Fruit fly (Drosophila melanogaster) whole organism, embryonic: ENCODE measurements around the gene CG17108.

Experiments
- ATbp ChIP-seq: fragments of 200-800 bp; sonication (Bioruptor generic); optimal IDR thresholded peaks from 2 replicates; lab custom pipeline; 2017; ENCODE audit warnings: missing biosample characterization, mild to moderate bottlenecking, missing genetic modification characterization, missing genetic modification reagents
- CG10959 ChIP-seq: fragments of 200-800 bp; sonication (Bioruptor generic); IDR thresholded peaks from 2 replicates; pipeline ENCODE4 v1.3.6; 2022; ENCODE audit warnings: missing biosample characterization, missing genetic modification characterization
- CG12071 ChIP-seq: fragments of 200-800 bp; sonication (Bioruptor generic); optimal IDR thresholded peaks from 3 replicates; lab custom pipeline; 2018; ENCODE audit warnings: missing biosample characterization, mild to moderate bottlenecking, missing genetic modification characterization
- CG14014 ChIP-seq: fragments of 200-800 bp; sonication (Bioruptor generic); IDR thresholded peaks from 2 replicates; pipeline ENCODE4 v1.3.6; 2022; ENCODE audit warnings: missing biosample characterization, missing genetic modification characterization
- CG14965 ChIP-seq: fragments of 200-800 bp; sonication (Bioruptor generic); optimal IDR thresholded peaks from 2 replicates; lab custom pipeline; 2016; ENCODE audit warnings: missing biosample characterization, missing genetic modification characterization, borderline replicate concordance
- CG15696 ChIP-seq: fragments of 200-800 bp; sonication (Bioruptor generic); optimal IDR thresholded peaks from 2 replicates; lab custom pipeline; 2019; ENCODE audit warnings: missing biosample characterization, mild to moderate bottlenecking, missing genetic modification characterization, moderate library complexity
- CG1602 ChIP-seq: fragments of 200-800 bp; sonication (Bioruptor generic); optimal IDR thresholded peaks from 3 replicates; lab custom pipeline; 2016; ENCODE audit warnings: missing biosample characterization, missing genetic modification characterization
- CG17186 ChIP-seq: fragments of 200-800 bp; sonication (Bioruptor generic); optimal IDR thresholded peaks from 3 replicates; lab custom pipeline; 2017; ENCODE audit warnings: missing biosample characterization, missing genetic modification reagents, missing genetic modification characterization
- CG30431 ChIP-seq: fragments of 200-800 bp; sonication (Bioruptor generic); optimal IDR thresholded peaks from 2 replicates; lab custom pipeline; 2017; ENCODE audit warnings: missing biosample characterization, missing genetic modification characterization
- CG31388 ChIP-seq: fragments of 200-800 bp; sonication (Bioruptor generic); optimal IDR thresholded peaks from 2 replicates; lab custom pipeline; 2016; ENCODE audit warnings: missing biosample characterization, missing genetic modification characterization
- CG3281 ChIP-seq: fragments of 200-800 bp; sonication (Bioruptor generic); optimal IDR thresholded peaks from 3 replicates; lab custom pipeline; 2017; ENCODE audit warnings: missing biosample characterization, mild to moderate bottlenecking, missing genetic modification characterization
- CG42726 ChIP-seq: fragments of 200-800 bp; sonication (Bioruptor generic); IDR thresholded peaks from 2 replicates; pipeline ENCODE4 v1.3.6; 2022; ENCODE audit warnings: missing biosample characterization, missing genetic modification characterization; ENCODE audit not compliant: partially characterized antibody
- CG4328 ChIP-seq: fragments of 200-800 bp; sonication (Bioruptor generic); optimal IDR thresholded peaks from 3 replicates; lab custom pipeline; 2017; ENCODE audit warnings: missing biosample characterization, missing genetic modification reagents, missing genetic modification characterization
- CG5245 ChIP-seq: fragments of 200-800 bp; sonication (Bioruptor generic); optimal IDR thresholded peaks from 3 replicates; lab custom pipeline; 2016; ENCODE audit warnings: missing biosample characterization, missing genetic modification characterization
- CG5953 ChIP-seq: fragments of 200-800 bp; sonication (Bioruptor generic); IDR thresholded peaks from 2 replicates; pipeline ENCODE4 v1.3.6; 2022; ENCODE audit warnings: missing biosample characterization, missing genetic modification characterization
- CG7357 ChIP-seq: fragments of 200-800 bp; sonication (Bioruptor generic); IDR thresholded peaks from 3 replicates; pipeline ENCODE4 v1.3.6; 2022; ENCODE audit warnings: missing biosample characterization, missing genetic modification characterization
- CG8944 ChIP-seq: fragments of 200-800 bp; sonication (Bioruptor generic); optimal IDR thresholded peaks from 3 replicates; lab custom pipeline; 2016; ENCODE audit warnings: missing biosample characterization, missing genetic modification characterization
- CG9437 ChIP-seq: fragments of 200-800 bp; sonication (Bioruptor generic); optimal IDR thresholded peaks from 2 replicates; lab custom pipeline; 2018; ENCODE audit warnings: missing biosample characterization, mild to moderate bottlenecking, missing genetic modification characterization
- CG9727 ChIP-seq: fragments of 200-800 bp; sonication (Bioruptor generic); optimal IDR thresholded peaks from 3 replicates; lab custom pipeline; 2017; ENCODE audit warnings: missing biosample characterization, mild to moderate bottlenecking, missing genetic modification characterization
- CG9817 ChIP-seq: fragments of 200-800 bp; sonication (Bioruptor generic); optimal IDR thresholded peaks from 2 replicates; lab custom pipeline; 2018; ENCODE audit warnings: missing biosample characterization, mild to moderate bottlenecking, missing genetic modification characterization, moderate library complexity
- CG9932 ChIP-seq: fragments of 200-800 bp; sonication (Bioruptor generic); IDR thresholded peaks from 2 replicates; pipeline ENCODE4 v1.3.6; 2022; ENCODE audit warnings: missing biosample characterization, missing genetic modification characterization
- Dip3 ChIP-seq: fragments of 200-800 bp; sonication (Bioruptor generic); optimal IDR thresholded peaks from 3 replicates; lab custom pipeline; 2016; ENCODE audit warnings: missing biosample characterization, missing genetic modification characterization
- Dref ChIP-seq: fragments of 200-800 bp; sonication (Bioruptor generic); IDR thresholded peaks from 2 replicates; pipeline ENCODE4 v1.3.6; 2022; ENCODE audit warnings: missing biosample characterization, missing genetic modification characterization
- Eip74EF ChIP-seq, 2 experiments: fragments of 200-800 bp in 1 of 2; fragments of >200 bp in 1 of 2; sonication (Bioruptor generic) in 1 of 2; optimal IDR thresholded peaks; 2 replicates each; lab custom pipeline; 2017 to 2019; ENCODE audit warnings: missing biosample characterization in 2 of 2, missing genetic modification characterization in 2 of 2, mild to moderate bottlenecking in 1 of 2, moderate library complexity in 1 of 2
- Fer1 ChIP-seq: fragments of 200-800 bp; sonication (Bioruptor generic); optimal IDR thresholded peaks from 2 replicates; lab custom pipeline; 2017; ENCODE audit warnings: missing biosample characterization, mild to moderate bottlenecking, missing genetic modification characterization
- Hey ChIP-seq: fragments of 200-800 bp; sonication (Bioruptor generic); optimal IDR thresholded peaks from 3 replicates; lab custom pipeline; 2018; ENCODE audit warnings: missing biosample characterization, mild to moderate bottlenecking, missing genetic modification characterization
- Ptx1 ChIP-seq: fragments of 200-800 bp; sonication (Bioruptor generic); IDR thresholded peaks from 2 replicates; pipeline ENCODE4 v1.3.6; 2022; ENCODE audit warnings: missing biosample characterization, missing genetic modification characterization
- Ssrp ChIP-seq: fragments of 200-800 bp; sonication (Bioruptor generic); optimal IDR thresholded peaks from 2 replicates; lab custom pipeline; 2018; ENCODE audit warnings: missing biosample characterization, mild to moderate bottlenecking, missing genetic modification characterization, moderate library complexity
- Usf ChIP-seq: fragments of 200-800 bp; sonication (Bioruptor generic); optimal IDR thresholded peaks from 2 replicates; lab custom pipeline; 2017; ENCODE audit warnings: missing genotype, missing biosample characterization, missing genetic modification characterization
- bigmax ChIP-seq: fragments of 200-800 bp; sonication (Bioruptor generic); optimal IDR thresholded peaks from 2 replicates; lab custom pipeline; 2018; ENCODE audit warnings: missing biosample characterization, mild to moderate bottlenecking, missing genetic modification characterization
- bsh ChIP-seq, 2 experiments: fragments of 200-800 bp; sonication (Bioruptor generic); optimal IDR thresholded peaks; 2 replicates each; lab custom pipeline; 2017 to 2018; ENCODE audit warnings: mild to moderate bottlenecking in 2 of 2, missing biosample characterization in 2 of 2, missing genetic modification characterization in 2 of 2, moderate library complexity in 1 of 2
- croc ChIP-seq: fragments of 200-800 bp; sonication (Bioruptor generic); conservative IDR thresholded peaks from 3 replicates; pipeline ENCODE4 v1.3.6; 2022; ENCODE audit warnings: missing biosample characterization, missing genetic modification characterization
- crp ChIP-seq, 2 experiments: fragments of 200-800 bp; sonication (Bioruptor generic); optimal IDR thresholded peaks; 2 replicates in 1 of 2; 3 replicates in 1 of 2; lab custom pipeline; 2017; ENCODE audit warnings: missing biosample characterization in 2 of 2, missing genetic modification characterization in 2 of 2, mild to moderate bottlenecking in 1 of 2, moderate library complexity in 1 of 2
- dmrt11E ChIP-seq: fragments of 200-800 bp; sonication (Bioruptor generic); optimal IDR thresholded peaks from 3 replicates; lab custom pipeline; 2018; ENCODE audit warnings: missing biosample characterization, mild to moderate bottlenecking, missing genetic modification characterization, moderate library complexity
- fd102C ChIP-seq: fragments of 200-800 bp; sonication (Bioruptor generic); optimal IDR thresholded peaks from 2 replicates; lab custom pipeline; 2018; ENCODE audit warnings: missing biosample characterization, mild to moderate bottlenecking, missing genetic modification characterization, moderate library complexity
- fru ChIP-seq: fragments of >200 bp; optimal IDR thresholded peaks from 2 replicates; lab custom pipeline; 2017
- gce ChIP-seq: fragments of 200-800 bp; sonication (Bioruptor generic); IDR thresholded peaks from 3 replicates; pipeline ENCODE4 v1.3.6; 2022; ENCODE audit warnings: missing biosample characterization, missing genetic modification characterization
- gt ChIP-seq: fragments of 200-800 bp; sonication (Bioruptor generic); IDR thresholded peaks from 2 replicates; pipeline ENCODE4 v1.3.6; 2022; ENCODE audit warnings: missing biosample characterization, missing genetic modification characterization
- hb ChIP-seq: fragments of 200-800 bp; sonication (Bioruptor generic); IDR thresholded peaks from 3 replicates; pipeline ENCODE4 v1.3.6; 2022; ENCODE audit warnings: missing biosample characterization, missing genetic modification characterization; ENCODE audit not compliant: partially characterized antibody
- lilli ChIP-seq: fragments of 200-800 bp; sonication (Bioruptor generic); optimal IDR thresholded peaks from 3 replicates; lab custom pipeline; 2016; ENCODE audit warnings: missing biosample characterization, missing genetic modification characterization
- luna ChIP-seq: fragments of 200-800 bp; sonication (Bioruptor generic); optimal IDR thresholded peaks from 2 replicates; lab custom pipeline; 2016; ENCODE audit warnings: missing biosample characterization, missing genetic modification characterization
- nmo ChIP-seq: fragments of 200-800 bp; sonication (Bioruptor generic); optimal IDR thresholded peaks from 2 replicates; lab custom pipeline; 2018; ENCODE audit warnings: missing biosample characterization, mild to moderate bottlenecking, missing genetic modification characterization, moderate library complexity
- run ChIP-seq: fragments of 200-800 bp; sonication (Bioruptor generic); optimal IDR thresholded peaks from 3 replicates; lab custom pipeline; 2018; ENCODE audit warnings: missing biosample characterization, mild to moderate bottlenecking, missing genetic modification characterization
- sd ChIP-seq: fragments of 200-800 bp; sonication (Bioruptor generic); optimal IDR thresholded peaks from 3 replicates; lab custom pipeline; 2018; ENCODE audit warnings: missing biosample characterization, mild to moderate bottlenecking, missing genetic modification characterization, moderate library complexity
- sqz ChIP-seq: fragments of 200-800 bp; sonication (Bioruptor generic); optimal IDR thresholded peaks from 3 replicates; lab custom pipeline; 2018; ENCODE audit warnings: missing biosample characterization, mild to moderate bottlenecking, missing genetic modification characterization
- unpg ChIP-seq: fragments of 200-800 bp; sonication (Bioruptor generic); optimal IDR thresholded peaks from 3 replicates; lab custom pipeline; 2018; ENCODE audit warnings: missing biosample characterization, mild to moderate bottlenecking, missing genetic modification characterization, moderate library complexity
- wek ChIP-seq: fragments of 200-800 bp; sonication (Bioruptor generic); optimal IDR thresholded peaks from 3 replicates; lab custom pipeline; 2018; ENCODE audit warnings: missing biosample characterization, mild to moderate bottlenecking, missing genetic modification characterization, moderate library complexity

The CG17108 gene

DNA sequence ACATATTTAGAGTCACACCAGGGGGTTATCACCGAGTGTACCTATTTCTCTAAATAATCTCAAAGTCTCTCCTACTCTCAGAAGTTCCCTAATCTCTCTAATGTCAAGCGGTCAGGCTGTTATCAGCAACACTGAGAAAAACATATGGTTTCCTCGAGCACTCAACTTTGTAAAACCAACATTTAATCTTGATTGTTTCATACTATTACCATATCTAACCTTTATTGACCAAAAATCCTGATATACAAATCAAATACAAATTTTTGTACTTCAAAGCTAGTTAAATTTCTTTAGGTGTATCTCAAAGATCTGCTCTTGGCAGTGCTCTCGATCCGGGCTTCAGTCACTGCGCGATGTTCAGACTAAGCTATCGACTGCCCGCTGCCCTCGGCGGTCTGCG lies 9.4 kb upstream of the CG17108 start, which contains the start of gene CG6415 (continued):
- TF ChIP-seq run (tag; lab: Kevin White, UChicago) (no peak), Dref (GFP tag; lab: Robert Waterston, UW) (no peak), unpg (peak; percentile 81), CG17186 (GFP tag; lab: Kevin White, UChicago) (no peak), Dip3 (peak; percentile 63), luna (GFP tag; lab: Kevin White, UChicago) (no peak), gt (no peak), dmrt11E (tag; lab: Kevin White, UChicago) (peak; percentile 80), CG14965 (peak; percentile 42), CG9932 (GFP tag; lab: Robert Waterston, UW) (peak; percentile 36; the same call in 1 of the 2 replicates), CG42726 (GFP tag; lab: Robert Waterston, UW) (no peak), lilli (GFP tag; lab: Kevin White, UChicago) (peak; percentile 77), Ptx1 (peak; percentile 71), gce (GFP tag; lab: Robert Waterston, UW) (peak; percentile 56; the same call in 1 of the 3 replicates), fd102C (GFP tag; lab: Kevin White, UChicago) (no peak), CG30431 (GFP tag; lab: Kevin White, UChicago) (peak; percentile 54), CG9437 (GFP tag; lab: Kevin White, UChicago) (peak; percentile 29), wek (peak; percentile 9), CG10959 (GFP tag; lab: Robert Waterston, UW) (peak; percentile 38; the same call in 1 of the 2 replicates), sqz (GFP tag; lab: Kevin White, UChicago) (peak; percentile 33), ATbp (GFP tag; lab: Kevin White, UChicago) (peak; percentile 71), nmo (peak; percentile 81), CG9727 (GFP tag; lab: Kevin White, UChicago) (peak; percentile 78), CG9817 (peak; percentile 76), CG31388 (no peak), CG4328 (GFP tag; lab: Kevin White, UChicago) (peak; percentile 59), Eip74EF (GFP tag; optimal IDR thresholded peaks at IDR 0.05; lab: Kevin White, UChicago) (no peak), bigmax (GFP tag; lab: Kevin White, UChicago) (no peak), CG14014 (GFP tag; lab: Robert Waterston, UW) (peak; percentile 80), CG15696 (tag; lab: Kevin White, UChicago) (peak; percentile 81), CG5953 (GFP tag; lab: Robert Waterston, UW) (no peak), CG7357 (GFP tag; lab: Robert Waterston, UW) (peak; percentile 72), crp (GFP tag; optimal IDR thresholded peaks at IDR 0.05; lab: Kevin White, UChicago) (peak in 1 of 2 experiments; percentile 10), CG1602 (GFP tag; lab: Kevin White, UChicago) (peak; percentile 48), CG5245 (GFP tag; lab: Kevin White, UChicago) (peak; percentile 53), Usf (peak; percentile 27), hb (GFP tag; lab: Robert Waterston, UW) (no peak), Fer1 (no peak), CG8944 (GFP tag; lab: Kevin White, UChicago) (peak; percentile 60), Ssrp (tag; lab: Kevin White, UChicago) (peak; percentile 70), sd (tag; lab: Kevin White, UChicago) (no peak), Hey (no peak), bsh (GFP tag; optimal IDR thresholded peaks at IDR 0.05; lab: Kevin White, UChicago) (peak in 1 of 2 experiments; percentile 83), croc (GFP tag; lab: Robert Waterston, UW) (peak; percentile 64), CG12071 (GFP tag; lab: Kevin White, UChicago) (peak; percentile 65), fru (lab: Kevin White, UChicago) (no peak), CG3281 (GFP tag; lab: Kevin White, UChicago) (peak; percentile 76)
- TF ChIP-seq, all 482 proteins: peak for 337
